Fruit fly (Drosophila melanogaster): ENCODE results near the gene smg.
A peak's percentile ranks its signal among the peaks of the same experiment; 100 is the strongest.

The smg gene

dm6 chr3L:8996899-8997685 is 697 bp downstream of the smg start:
- TF ChIP-seq CG17801 (GFP tag; optimal IDR thresholded peaks at IDR 0.05; ENCODE audit: partially characterized antibody): no peak

DNA sequence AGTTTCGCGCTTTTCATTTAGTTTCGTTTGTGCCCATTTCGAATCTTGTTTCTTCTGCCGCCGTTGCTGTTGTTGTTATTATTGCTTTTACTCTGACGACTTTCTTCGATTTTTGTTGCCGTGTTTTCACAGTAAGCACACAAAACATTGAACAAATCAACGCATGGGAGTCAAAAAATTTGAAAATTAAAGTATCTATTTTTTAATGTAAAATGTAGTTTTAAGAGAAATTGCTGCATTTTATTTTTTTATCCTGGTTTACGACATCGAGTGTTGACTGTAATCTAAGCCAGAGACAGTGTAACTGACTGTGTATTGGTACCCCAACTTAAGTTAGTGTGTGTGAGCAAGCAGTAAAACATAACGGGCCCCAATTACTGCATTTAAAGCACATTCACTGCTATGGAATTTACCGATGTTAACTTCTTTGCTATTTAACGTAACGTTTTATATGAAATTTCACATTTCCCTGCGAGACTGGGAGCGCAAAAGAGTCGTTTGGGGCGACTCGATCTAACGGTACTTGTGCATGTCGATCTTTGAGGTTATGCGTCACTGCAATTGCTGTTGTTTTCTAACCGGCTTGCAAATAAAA is 1.5 kb downstream of the smg start:
- peak; percentile 97 for TF ChIP-seq CG17801 (GFP tag; optimal IDR thresholded peaks at IDR 0.05; ENCODE audit: partially characterized antibody)

DNA sequence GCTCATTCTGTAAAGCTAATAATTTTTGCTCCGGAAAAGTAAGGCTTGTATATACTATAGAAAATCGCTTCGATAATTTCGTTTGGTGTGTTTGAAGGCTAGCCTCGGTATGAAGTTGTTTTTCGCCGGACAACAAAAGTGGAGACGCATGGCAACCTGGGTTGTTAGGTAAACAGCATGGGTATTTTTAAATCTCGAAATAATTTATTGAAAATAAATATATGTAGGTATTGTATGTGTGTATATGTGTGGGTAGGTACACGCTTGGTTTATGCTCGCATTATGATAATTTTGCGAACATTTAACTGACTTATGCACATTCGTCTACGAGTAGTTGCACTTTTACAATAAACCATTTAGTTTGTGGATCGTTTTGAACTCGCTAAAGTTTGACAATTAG is 7.7 kb downstream of the smg start, which contains the start of gene CG5280:
CG5280 (minus strand) TSS at position 101 of the 400 bp plus-strand sequence.
- no peak for TF ChIP-seq CG17801 (GFP tag; optimal IDR thresholded peaks at IDR 0.05; ENCODE audit: partially characterized antibody)

- TF ChIP-seq CG17801 (GFP tag; optimal IDR thresholded peaks at IDR 0.05; ENCODE audit: partially characterized antibody): no peak
Observed at dm6 chr3L:8986582-8986981, 11.2 kb downstream of the smg start, which contains the start of gene CG5068. Gene CG5068 (plus strand): TSS chr3L:8986710.

dm6 chr3L:8985848-8986320 is 11.9 kb downstream of the smg start, which contains the start of gene Galk:
Gene Galk (minus strand): TSS chr3L:8986091.
- TF ChIP-seq CG17801 (GFP tag; optimal IDR thresholded peaks at IDR 0.05; ENCODE audit: partially characterized antibody): peak; percentile 38

DNA sequence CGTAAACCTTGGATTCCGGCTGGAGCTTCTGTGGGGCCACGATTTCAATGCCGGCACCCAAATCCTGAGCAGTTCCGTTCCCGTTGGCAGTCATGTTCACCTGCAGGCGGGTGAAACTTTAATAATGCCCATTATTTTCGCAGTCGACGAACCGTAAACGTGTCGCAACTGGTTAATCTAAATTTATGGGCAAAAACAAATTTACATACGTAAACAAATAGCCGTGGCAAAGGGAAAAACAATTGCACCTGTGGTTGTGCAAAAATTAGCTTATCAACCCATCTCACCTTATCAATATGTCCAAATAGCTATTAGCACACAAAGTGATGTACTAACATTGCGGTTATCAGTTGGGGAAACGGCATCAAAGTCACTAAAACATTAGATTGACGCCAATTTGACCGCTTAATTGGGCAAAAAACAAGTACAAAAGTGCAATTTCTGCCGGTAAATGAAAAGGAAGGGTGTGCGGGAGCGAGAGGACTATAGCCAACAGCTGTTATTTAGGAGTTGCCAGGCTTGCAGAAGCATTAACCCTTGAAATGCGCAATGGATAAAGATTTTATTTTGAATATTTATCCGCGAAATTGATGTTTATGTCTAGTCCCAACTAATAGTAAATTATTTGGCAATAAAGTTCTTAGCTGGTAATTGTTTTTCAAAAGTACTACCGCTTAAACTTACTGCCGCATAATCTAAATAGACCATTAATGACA is 12.5 kb downstream of the smg start:
- TF ChIP-seq CG17801 (GFP tag; optimal IDR thresholded peaks at IDR 0.05; ENCODE audit: partially characterized antibody): no peak

DNA sequence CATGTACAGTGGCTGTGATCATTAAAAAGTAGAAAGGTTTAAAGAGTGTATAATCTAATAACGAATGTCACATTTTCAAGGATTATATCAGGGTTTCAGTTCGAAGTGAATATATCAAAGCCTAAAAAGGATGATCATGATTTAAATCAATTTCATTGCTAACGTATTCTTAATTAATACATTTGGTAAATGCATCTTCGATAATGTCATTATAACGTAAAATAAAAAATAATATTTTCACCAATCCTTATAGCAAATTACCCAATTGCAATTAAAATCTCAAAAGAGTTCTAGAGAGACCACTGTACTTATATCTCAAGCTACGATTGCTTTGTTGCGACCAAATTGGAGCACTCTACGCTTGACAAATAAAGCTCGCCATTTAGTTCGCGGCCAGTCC is 15.7 kb downstream of the smg start:
- TF ChIP-seq CG17801 (GFP tag; optimal IDR thresholded peaks at IDR 0.05; ENCODE audit: partially characterized antibody): no peak

dm6 chr3L:8981495-8981894 is 16.3 kb downstream of the smg start, which contains the start of gene CG13314:
Gene CG13314 (plus strand): TSS chr3L:8981795.
- TF ChIP-seq CG17801 (GFP tag; optimal IDR thresholded peaks at IDR 0.05; ENCODE audit: partially characterized antibody): no peak

DNA sequence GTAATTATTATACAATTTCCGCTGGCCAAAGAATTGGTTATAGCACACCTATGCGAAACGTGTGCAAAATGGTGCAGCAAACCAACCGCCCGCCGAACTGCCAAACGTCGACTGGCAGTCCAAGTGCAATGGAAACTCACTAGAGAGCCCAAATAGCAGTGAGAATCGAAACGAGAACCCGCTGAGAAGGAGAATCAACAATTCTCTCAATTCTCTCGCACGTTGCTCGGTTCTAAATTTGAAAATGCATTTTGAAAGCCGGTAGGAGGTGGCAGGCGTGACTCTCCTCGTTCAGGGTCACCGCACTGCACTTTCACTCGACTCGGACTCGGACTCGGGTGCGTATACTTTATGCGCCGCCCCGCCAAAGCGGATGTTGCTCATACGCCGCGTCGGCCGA is 18.0 kb downstream of the smg start, which contains the start of gene CG5644:
CG5644 (minus strand) TSS at position 101 of the 400 bp plus-strand sequence.
- TF ChIP-seq CG17801 (GFP tag; optimal IDR thresholded peaks at IDR 0.05; ENCODE audit: partially characterized antibody): no peak

DNA sequence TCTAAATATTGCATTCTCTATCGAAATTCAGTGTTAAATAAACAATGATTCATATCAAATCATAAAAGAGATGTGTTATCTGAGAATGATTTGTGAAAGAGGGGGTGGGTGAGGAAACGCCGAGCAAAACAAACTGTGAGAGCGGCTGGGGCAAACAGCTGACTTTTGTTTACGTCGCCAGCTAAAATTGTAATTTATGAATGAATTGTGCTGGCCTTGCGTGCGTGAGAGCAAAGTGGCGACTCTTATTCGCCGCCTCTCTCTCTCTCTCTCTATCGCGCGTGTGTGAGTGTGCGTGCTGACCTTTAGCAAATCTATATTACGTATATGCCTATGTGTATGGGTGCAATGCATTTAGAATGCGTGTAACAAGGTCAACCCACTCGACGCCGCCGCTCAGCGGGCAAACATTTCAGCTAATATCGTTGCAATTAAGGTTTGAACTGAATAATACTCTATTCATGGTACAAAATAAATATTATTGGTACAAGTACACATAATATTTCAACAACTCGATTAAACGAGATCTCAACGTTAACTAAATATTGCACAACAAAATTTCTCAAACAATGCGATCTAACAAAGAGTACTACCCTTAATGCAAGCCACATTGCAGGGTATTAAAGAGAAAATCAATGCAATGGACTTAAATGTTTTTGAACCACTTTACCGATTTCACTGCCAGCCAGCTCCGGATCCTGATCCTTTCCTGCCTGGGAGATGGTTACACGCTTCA is 18.9 kb downstream of the smg start:
- TF ChIP-seq CG17801 (GFP tag; optimal IDR thresholded peaks at IDR 0.05; ENCODE audit: partially characterized antibody): no peak

- peak; percentile 51 for TF ChIP-seq CG17801 (GFP tag; optimal IDR thresholded peaks at IDR 0.05; ENCODE audit: partially characterized antibody)
Observed at dm6 chr3L:8974478-8975477, 23.0 kb downstream of the smg start, which contains the start of the genes pix and Srp68. Gene pix (minus strand): TSS chr3L:8974765. Gene Srp68 (plus strand): TSS chr3L:8975046.

- peak; percentile 28 for TF ChIP-seq CG17801 (GFP tag; optimal IDR thresholded peaks at IDR 0.05; ENCODE audit: partially characterized antibody)
Observed at dm6 chr3L:8968437-8968836, 29.4 kb downstream of the smg start, which contains the start of gene CG5026. Gene CG5026 (plus strand): TSS chr3L:8968528.

DNA sequence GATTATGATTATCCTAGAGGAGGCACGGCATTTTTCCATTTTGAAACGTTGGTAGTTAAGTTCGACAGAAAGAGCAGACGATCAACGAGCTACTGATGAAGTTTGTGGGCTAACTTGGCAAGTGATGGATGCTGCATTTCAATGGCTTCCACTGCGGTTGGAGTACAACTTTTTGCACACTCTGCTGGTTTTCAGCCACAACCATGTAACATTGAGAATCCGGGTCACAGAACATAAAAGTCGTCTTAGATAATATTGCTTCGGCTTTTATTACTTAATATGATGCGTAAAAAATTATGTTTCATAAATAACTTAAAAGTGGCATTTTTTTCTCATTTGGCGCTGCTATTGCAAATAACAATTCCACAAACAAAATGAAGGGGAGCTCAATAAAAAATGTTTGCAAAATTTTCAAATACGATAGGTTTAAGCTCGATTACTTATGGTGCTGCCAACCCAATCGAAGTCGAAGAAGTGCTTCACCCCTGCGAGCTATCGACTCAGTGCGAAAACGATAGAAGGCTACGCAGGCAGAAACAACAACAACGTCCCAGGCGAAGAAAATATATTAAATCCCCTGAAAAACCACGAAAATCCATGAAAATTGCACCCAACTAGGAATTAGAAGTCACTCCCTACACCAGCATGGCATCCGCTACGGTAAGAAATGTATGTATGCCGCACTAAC is 31.3 kb downstream of the smg start, which contains the start of the genes CG5653 and CG5021:
CG5653 (minus strand) TSS at position 51 of the 688 bp plus-strand sequence.
CG5021 (plus strand) TSS at position 506 of the 688 bp plus-strand sequence.
- no peak for TF ChIP-seq CG17801 (GFP tag; optimal IDR thresholded peaks at IDR 0.05; ENCODE audit: partially characterized antibody)
